Fruit fly (Drosophila melanogaster): Measurements from ENCODE around the gene NAAT1.

NAAT1 gene

DNA sequence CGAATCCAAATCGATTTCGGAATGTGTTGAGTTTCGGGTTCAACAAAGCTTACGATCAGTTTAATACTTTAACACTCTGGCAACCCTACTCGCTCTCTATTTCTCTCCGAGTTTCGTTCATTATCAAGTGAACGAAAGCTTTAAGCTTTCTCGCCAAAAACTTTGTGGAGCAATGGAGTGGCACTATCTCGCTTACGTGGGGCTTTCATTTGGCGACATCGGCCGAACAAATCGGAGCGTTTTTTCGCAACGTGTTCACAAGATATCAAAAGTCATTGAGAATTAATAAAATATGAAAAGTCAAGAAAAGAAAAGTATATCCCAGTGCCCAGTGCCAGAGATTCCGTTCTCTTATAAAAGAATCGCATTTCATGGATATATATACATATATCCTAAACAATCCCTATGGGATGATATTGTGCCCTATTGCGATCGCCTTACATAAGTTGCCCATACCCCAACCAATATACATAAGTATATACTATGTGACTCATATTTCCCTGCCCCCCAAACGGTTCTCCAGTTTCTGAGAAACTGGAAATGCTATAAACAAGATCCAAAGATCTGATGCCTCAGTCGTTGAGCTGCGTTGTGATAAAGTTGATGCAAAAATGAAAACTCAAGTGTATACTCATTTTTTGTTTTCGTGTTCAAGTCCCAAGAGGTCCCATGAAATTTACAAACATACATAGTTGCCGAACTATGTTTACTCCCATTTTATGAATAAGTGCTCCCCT lies 17.9 kb upstream of the NAAT1 start:
- TF ChIP-seq CG7045 (GFP tag; optimal IDR thresholded peaks at IDR 0.05) = no peak
- TF ChIP-seq Hr96 (GFP tag; optimal IDR thresholded peaks at IDR 0.05) = no peak
- peak; percentile 64 for TF ChIP-seq Mnt (GFP tag; optimal IDR thresholded peaks at IDR 0.05)
- no peak for TF ChIP-seq ovo (GFP tag; optimal IDR thresholded peaks at IDR 0.05)
- TF ChIP-seq toe (GFP tag; optimal IDR thresholded peaks at IDR 0.05) = no peak
- TF ChIP-seq CG33017 (tag; optimal IDR thresholded peaks at IDR 0.05) = peak; percentile 31
- no peak for TF ChIP-seq cic (GFP tag; optimal IDR thresholded peaks at IDR 0.05)
- no peak for TF ChIP-seq Clk (GFP tag; optimal IDR thresholded peaks at IDR 0.05)
- no peak for TF ChIP-seq CG11617 (GFP tag; optimal IDR thresholded peaks at IDR 0.05)
- TF ChIP-seq kay (GFP tag; ENCODE audit: borderline replicate concordance) = peak; percentile 86
- TF ChIP-seq CG5204 (GFP tag; optimal IDR thresholded peaks at IDR 0.05) = peak; percentile 13
- TF ChIP-seq CG14711 (tag; optimal IDR thresholded peaks at IDR 0.05) = peak; percentile 81
- no peak for TF ChIP-seq CG12768 (GFP tag; optimal IDR thresholded peaks at IDR 0.05)
- peak; percentile 67 for TF ChIP-seq CG7101 (tag; optimal IDR thresholded peaks at IDR 0.05)
- peak; percentile 61 for TF ChIP-seq bab1 (GFP tag; optimal IDR thresholded peaks at IDR 0.05)
- TF ChIP-seq tj (GFP tag; optimal IDR thresholded peaks at IDR 0.05) = peak; percentile 41
- TF ChIP-seq pad (GFP tag; optimal IDR thresholded peaks at IDR 0.05) = peak; percentile 6
- TF ChIP-seq cnc (optimal IDR thresholded peaks at IDR 0.05) = no peak
- no peak for TF ChIP-seq Crg-1 (GFP tag; optimal IDR thresholded peaks at IDR 0.05)
- no peak for TF ChIP-seq CG1620 (GFP tag; optimal IDR thresholded peaks at IDR 0.05)

DNA sequence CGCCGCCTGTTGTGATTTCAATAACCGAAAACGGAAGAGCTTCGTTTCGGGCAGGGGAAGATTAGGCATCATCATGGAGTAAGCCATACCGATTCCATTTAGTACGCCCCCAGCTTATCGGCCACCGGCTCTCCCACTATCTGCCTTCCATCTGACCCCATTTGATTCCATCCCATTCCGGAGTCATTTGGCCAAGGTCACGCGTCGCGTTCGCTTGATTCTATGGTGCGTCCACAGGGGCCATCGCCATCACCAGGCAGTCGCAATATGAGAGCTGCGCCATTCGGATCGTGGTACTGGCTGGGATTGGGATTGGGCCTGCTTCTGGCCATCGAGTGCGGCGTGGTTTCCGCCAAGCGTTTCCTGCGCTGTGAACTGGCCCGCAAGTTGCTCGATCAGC lies 16.6 kb upstream of the NAAT1 start, which contains the start of gene CG16756:
TSS of gene CG16756 (plus strand) at position 257 of the 400 bp plus-strand sequence.
- TF ChIP-seq toe (GFP tag; optimal IDR thresholded peaks at IDR 0.05) (no peak), CG1620 (GFP tag; optimal IDR thresholded peaks at IDR 0.05) (no peak), cnc (optimal IDR thresholded peaks at IDR 0.05) (no peak), Mnt (GFP tag; optimal IDR thresholded peaks at IDR 0.05) (peak; percentile 12), bab1 (GFP tag; optimal IDR thresholded peaks at IDR 0.05) (no peak)

DNA sequence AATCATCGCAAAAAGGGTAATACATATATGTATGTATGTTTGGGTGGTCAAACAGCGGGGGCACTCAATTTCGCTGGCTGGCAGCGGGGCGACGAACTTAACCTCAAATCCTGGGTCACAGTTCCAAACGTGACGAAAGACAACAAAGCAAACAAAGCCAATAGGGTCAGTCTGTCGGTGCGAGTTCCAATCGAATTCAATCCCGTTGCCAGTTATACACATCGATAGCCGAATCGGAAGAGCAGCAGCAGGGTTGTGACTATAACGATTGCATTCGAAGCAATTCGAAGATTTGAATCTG lies 11.6 kb upstream of the NAAT1 start:
- TF ChIP-seq cnc (optimal IDR thresholded peaks at IDR 0.05) = no peak
- TF ChIP-seq Mnt (GFP tag; optimal IDR thresholded peaks at IDR 0.05) = peak; percentile 19
- no peak for TF ChIP-seq CG1620 (GFP tag; optimal IDR thresholded peaks at IDR 0.05)
- no peak for TF ChIP-seq pad (GFP tag; optimal IDR thresholded peaks at IDR 0.05)

DNA sequence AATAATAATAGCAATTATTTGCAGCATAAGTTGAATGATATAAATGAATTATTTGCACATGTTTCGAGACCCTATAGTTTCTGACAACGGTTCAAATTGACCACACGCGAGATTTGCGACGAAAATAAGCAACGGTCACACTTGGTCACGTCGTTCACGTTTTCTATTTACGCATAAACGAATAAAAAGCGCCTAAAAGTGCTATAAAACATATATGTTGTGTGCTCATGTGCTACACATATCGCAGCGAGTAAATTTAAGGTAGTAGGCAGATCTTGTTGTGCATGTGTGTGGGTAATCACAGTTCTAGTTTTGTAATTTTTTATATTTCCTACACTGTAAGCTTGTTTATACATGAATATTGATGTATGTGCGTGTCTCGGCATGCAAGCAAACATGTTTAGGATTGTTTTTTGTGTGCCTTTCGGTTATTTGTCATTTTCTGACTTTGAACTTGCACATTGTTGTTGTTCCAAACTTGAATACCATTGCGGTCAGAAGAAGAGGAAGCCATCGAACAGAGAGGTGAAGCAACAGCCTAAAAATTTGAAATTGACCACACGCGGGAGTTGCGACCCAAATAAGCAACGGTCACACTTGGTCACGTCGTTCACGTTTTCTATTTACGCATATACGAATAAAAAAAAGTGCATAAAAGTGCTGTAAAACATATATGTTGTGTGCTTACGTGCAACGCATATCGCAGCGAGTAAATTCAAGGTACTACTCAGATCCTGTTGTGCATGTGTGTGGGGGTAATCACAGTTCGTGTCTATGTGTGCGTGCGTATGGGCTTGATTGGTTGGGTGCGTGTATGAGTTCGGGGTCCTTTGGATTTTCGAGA lies 11.0 kb upstream of the NAAT1 start, which contains the start of gene Usp16-45:
TSS of gene Usp16-45 (plus strand) at position 127 of the 844 bp plus-strand sequence.
- no peak for TF ChIP-seq Crg-1 (GFP tag; optimal IDR thresholded peaks at IDR 0.05)
- TF ChIP-seq kay (GFP tag; ENCODE audit: borderline replicate concordance) = no peak
- no peak for TF ChIP-seq cnc (optimal IDR thresholded peaks at IDR 0.05)
- TF ChIP-seq Clk (GFP tag; optimal IDR thresholded peaks at IDR 0.05) = no peak
- TF ChIP-seq CG5204 (GFP tag; optimal IDR thresholded peaks at IDR 0.05) = no peak
- TF ChIP-seq ovo (GFP tag; optimal IDR thresholded peaks at IDR 0.05) = no peak
- peak; percentile 16 for TF ChIP-seq tj (GFP tag; optimal IDR thresholded peaks at IDR 0.05)
- TF ChIP-seq bab1 (GFP tag; optimal IDR thresholded peaks at IDR 0.05) = no peak
- TF ChIP-seq CG7045 (GFP tag; optimal IDR thresholded peaks at IDR 0.05) = no peak
- TF ChIP-seq CG12768 (GFP tag; optimal IDR thresholded peaks at IDR 0.05) = no peak
- peak; percentile 42 for TF ChIP-seq Mnt (GFP tag; optimal IDR thresholded peaks at IDR 0.05)
- no peak for TF ChIP-seq toe (GFP tag; optimal IDR thresholded peaks at IDR 0.05)
- no peak for TF ChIP-seq CG7101 (tag; optimal IDR thresholded peaks at IDR 0.05)
- no peak for TF ChIP-seq cic (GFP tag; optimal IDR thresholded peaks at IDR 0.05)
- TF ChIP-seq Hr96 (GFP tag; optimal IDR thresholded peaks at IDR 0.05) = no peak
- TF ChIP-seq pad (GFP tag; optimal IDR thresholded peaks at IDR 0.05) = no peak
- TF ChIP-seq CG33017 (tag; optimal IDR thresholded peaks at IDR 0.05) = no peak
- peak; percentile 16 for TF ChIP-seq CG14711 (tag; optimal IDR thresholded peaks at IDR 0.05)
- no peak for TF ChIP-seq CG1620 (GFP tag; optimal IDR thresholded peaks at IDR 0.05)
- no peak for TF ChIP-seq CG11617 (GFP tag; optimal IDR thresholded peaks at IDR 0.05)

DNA sequence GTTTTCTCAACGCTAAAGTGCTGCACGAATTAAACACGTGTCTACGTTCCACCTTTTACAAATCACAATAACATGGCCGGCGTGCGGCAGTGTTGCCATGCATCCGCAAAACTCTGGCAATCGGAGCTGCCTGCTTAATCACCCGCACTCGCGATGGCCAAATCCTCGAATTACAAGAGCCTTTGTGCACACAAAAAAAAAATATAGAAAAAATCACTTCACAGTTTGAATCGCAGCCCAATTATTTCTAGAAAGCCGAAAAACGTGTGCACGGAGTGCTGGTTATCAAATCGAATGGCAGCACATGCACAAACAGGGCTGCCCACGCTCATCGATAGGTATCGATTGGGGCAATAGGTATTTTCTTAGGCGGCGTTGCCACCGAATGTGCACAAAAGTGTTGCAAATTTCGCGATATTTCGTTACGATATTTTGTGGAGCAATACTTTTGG lies 9.9 kb upstream of the NAAT1 start, which contains the start of gene spoon:
TSS of gene spoon (minus strand) at position 300 of the 452 bp plus-strand sequence.
- TF ChIP-seq CG7101 (tag; optimal IDR thresholded peaks at IDR 0.05) (peak; percentile 21), Mnt (GFP tag; optimal IDR thresholded peaks at IDR 0.05) (peak; percentile 98), ovo (GFP tag; optimal IDR thresholded peaks at IDR 0.05) (peak; percentile 31), Crg-1 (GFP tag; optimal IDR thresholded peaks at IDR 0.05) (peak; percentile 58), Hr96 (GFP tag; optimal IDR thresholded peaks at IDR 0.05) (peak; percentile 74), bab1 (GFP tag; optimal IDR thresholded peaks at IDR 0.05) (no peak), tj (GFP tag; optimal IDR thresholded peaks at IDR 0.05) (no peak), CG11617 (GFP tag; optimal IDR thresholded peaks at IDR 0.05) (peak; percentile 48), CG14711 (tag; optimal IDR thresholded peaks at IDR 0.05) (peak; percentile 97), CG1620 (GFP tag; optimal IDR thresholded peaks at IDR 0.05) (peak; percentile 54)
